Worm (Caenorhabditis elegans) whole organism, midembryonic: ENCODE data around the gene cand-1.

ENCODE experiments used
- T22C8.4 ChIP-seq: fragments of 200-800 bp; sonication (Bioruptor generic); IDR thresholded peaks from 2 replicates; pipeline ENCODE4 v1.3.6; 2022; ENCODE audit warnings: missing genetic modification characterization, missing compliant biosample characterization
- cog-1 ChIP-seq: sonication (generic microtip); optimal IDR thresholded peaks from 2 replicates; lab custom pipeline; 2016; ENCODE audit warnings: missing genetic modification characterization, missing compliant biosample characterization
- flt-1 ChIP-seq: fragments of 200-800 bp; sonication (Bioruptor generic); IDR thresholded peaks from 2 replicates; pipeline ENCODE4 v1.3.6; 2022; ENCODE audit warnings: missing genetic modification characterization, missing compliant biosample characterization
- klf-2 ChIP-seq: fragments of 200-800 bp; sonication (Bioruptor generic); conservative IDR thresholded peaks from 2 replicates; pipeline ENCODE4 v1.3.6; 2022; ENCODE audit warnings: missing genetic modification reagents, missing genetic modification characterization, missing compliant biosample characterization
- ref-1 ChIP-seq: fragments of 200-800 bp; sonication (Bioruptor generic); conservative IDR thresholded peaks from 2 replicates; pipeline ENCODE4 v1.3.6; 2022; ENCODE audit warnings: missing genetic modification reagents, missing genetic modification characterization, missing compliant biosample characterization
- ztf-23 ChIP-seq: fragments of 200-800 bp; sonication (Bioruptor generic); IDR thresholded peaks from 2 replicates; pipeline ENCODE4 v1.3.6; 2022; ENCODE audit warnings: missing genetic modification reagents, missing genetic modification characterization, missing compliant biosample characterization
- ztf-29 ChIP-seq: fragments of 200-800 bp; sonication (Bioruptor generic); IDR thresholded peaks from 2 replicates; pipeline ENCODE4 v1.3.6; 2022; ENCODE audit warnings: missing genetic modification reagents, missing genetic modification characterization, missing compliant biosample characterization

DNA sequence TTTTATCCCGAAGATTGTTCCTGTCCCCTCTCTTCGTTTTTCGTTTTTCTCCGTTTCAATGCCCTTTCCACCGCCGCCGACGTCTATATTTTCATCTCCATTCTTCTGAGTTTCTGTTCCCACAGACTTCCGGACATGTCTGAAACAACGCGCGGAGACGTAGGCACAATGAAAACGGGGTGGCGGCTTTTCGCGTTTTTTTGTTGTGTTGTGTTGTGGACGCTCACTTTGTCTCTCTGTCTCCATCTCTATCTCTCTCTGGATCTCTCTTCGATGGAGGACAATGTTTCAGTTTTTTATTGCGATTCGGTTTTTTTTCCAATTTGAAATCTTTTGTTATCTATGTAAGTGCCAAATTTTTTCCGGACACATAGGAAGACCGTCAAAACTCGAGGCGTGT is 42.7 kb upstream of the cand-1 start:
- TF ChIP-seq klf-2 (GFP tag; lab: Robert Waterston, UW) (no peak), ztf-29 (GFP tag; lab: Robert Waterston, UW) (no peak), flt-1 (GFP tag; lab: Robert Waterston, UW) (no peak), T22C8.4 (GFP tag; lab: Robert Waterston, UW) (no peak), ref-1 (GFP tag; lab: Robert Waterston, UW) (no peak), ztf-23 (GFP tag; lab: Robert Waterston, UW) (no peak), cog-1 (tag; lab: Kevin White, UChicago) (no peak)
